Worm (Caenorhabditis elegans) whole organism, L4 larva: ENCODE data around the gene umps-1.

Experiments
- daf-12 ChIP-seq: fragments of 150-350 bp; optimal IDR thresholded peaks from 2 replicates; lab custom pipeline; 2014; ENCODE audit warnings: missing biosample characterization, missing genetic modification reagents, missing genetic modification characterization
- egl-27 ChIP-seq: sonication (generic microtip); optimal IDR thresholded peaks from 3 replicates; lab custom pipeline; 2017; ENCODE audit warnings: missing biosample characterization, missing genetic modification reagents, missing genetic modification characterization
- fos-1 ChIP-seq: fragments of 150-350 bp; optimal IDR thresholded peaks from 2 replicates; lab custom pipeline; 2014; ENCODE audit warnings: missing biosample characterization, missing genetic modification characterization
- hlh-30 ChIP-seq: sonication (generic microtip); optimal IDR thresholded peaks from 2 replicates; lab custom pipeline; 2017; ENCODE audit warnings: antibody characterized with exemption, mild to moderate bottlenecking, missing genetic modification characterization, missing compliant biosample characterization; ENCODE audit not compliant: insufficient read depth
- lin-39 ChIP-seq: fragments of 150-350 bp; optimal IDR thresholded peaks from 2 replicates; lab custom pipeline; 2014; ENCODE audit warnings: missing biosample characterization, missing genetic modification reagents, missing genetic modification characterization
- madf-5 ChIP-seq, 2 experiments: fragments of 200-800 bp; sonication (Bioruptor generic); IDR thresholded peaks; 2 replicates each; pipeline ENCODE4 v1.3.6; 2022; ENCODE audit warnings: missing compliant biosample characterization in 2 of 2, missing genetic modification characterization in 2 of 2

- TF ChIP-seq madf-5 (GFP tag; IDR thresholded peaks at IDR 0.05; lab: Robert Waterston, UW), result no peak
- TF ChIP-seq fos-1 (tag; lab: Kevin White, UChicago), result no peak
- no peak for TF ChIP-seq lin-39 (tag; lab: Kevin White, UChicago)
- no peak for TF ChIP-seq daf-12 (tag; lab: Kevin White, UChicago)
- no peak for TF ChIP-seq egl-27 (tag; lab: Kevin White, UChicago)
- no peak for TF ChIP-seq hlh-30 (tag; lab: Kevin White, UChicago)
Observed at ce11 chrIII:10344762-10345161, 12.7 kb downstream of the umps-1 start.
